Worm (Caenorhabditis elegans) whole organism, L1 larva: ENCODE results near the gene T13H5.8.

Source experiments
- C34B4.2 ChIP-seq: sonication (generic microtip); optimal IDR thresholded peaks from 2 replicates; lab custom pipeline; 2017; ENCODE audit warnings: mild to moderate bottlenecking, missing genetic modification characterization, missing compliant biosample characterization
- F16B12.6 ChIP-seq: fragments of 150-350 bp; optimal IDR thresholded peaks from 2 replicates; lab custom pipeline; 2014; ENCODE audit warnings: missing biosample characterization, missing genetic modification characterization
- blmp-1 ChIP-seq: fragments of 150-350 bp; optimal IDR thresholded peaks from 2 replicates; lab custom pipeline; 2014; ENCODE audit warnings: missing biosample characterization, missing genetic modification characterization
- ceh-63 ChIP-seq: fragments of 200-800 bp; sonication (Bioruptor generic); optimal IDR thresholded peaks from 2 replicates; lab custom pipeline; 2018; ENCODE audit warnings: mild to moderate bottlenecking, missing genetic modification characterization, missing compliant biosample characterization
- ceh-8 ChIP-seq: fragments of 200-800 bp; sonication (Bioruptor generic); optimal IDR thresholded peaks from 2 replicates; lab custom pipeline; 2018; ENCODE audit warnings: mild to moderate bottlenecking, missing genetic modification characterization, moderate library complexity, missing compliant biosample characterization
- ceh-90 ChIP-seq: sonication (generic microtip); optimal IDR thresholded peaks from 2 replicates; lab custom pipeline; 2016; ENCODE audit warnings: missing genetic modification characterization, missing compliant biosample characterization
- ces-1 ChIP-seq: fragments of 150-350 bp; optimal IDR thresholded peaks from 2 replicates; lab custom pipeline; 2014; ENCODE audit warnings: missing biosample characterization, missing genetic modification reagents, missing genetic modification characterization
- dpl-1 ChIP-seq, 3 experiments: fragments of 150-350 bp in 2 of 3; sonication (generic microtip) in 1 of 3; optimal IDR thresholded peaks; 2 replicates each; lab custom pipeline; 2014 to 2017; ENCODE audit warnings: missing biosample characterization in 3 of 3, missing genetic modification characterization in 3 of 3, missing genetic modification reagents in 3 of 3
- dsc-1 ChIP-seq: sonication (generic microtip); optimal IDR thresholded peaks from 2 replicates; lab custom pipeline; 2016; ENCODE audit warnings: mild to moderate bottlenecking, missing genetic modification characterization, missing compliant biosample characterization
- efl-1 ChIP-seq, 4 experiments: fragments of 150-350 bp; optimal IDR thresholded peaks in 3 of 4; peaks in 1 of 4; 1 replicate in 1 of 4; 2 replicates in 3 of 4; lab custom pipeline; 2014; ENCODE audit warnings: missing biosample characterization in 2 of 4, missing genetic modification characterization in 2 of 4, missing genetic modification reagents in 2 of 4
- elt-2 ChIP-seq: sonication (generic microtip); optimal IDR thresholded peaks from 2 replicates; lab custom pipeline; 2016; ENCODE audit warnings: missing genetic modification characterization, mild to moderate bottlenecking, inconsistent platforms, missing compliant biosample characterization, missing genetic modification reagents
- fkh-4 ChIP-seq: sonication (generic microtip); optimal IDR thresholded peaks from 2 replicates; lab custom pipeline; 2016; ENCODE audit warnings: missing compliant biosample characterization, missing genetic modification characterization, borderline replicate concordance
- fkh-8 ChIP-seq: sonication (generic microtip); optimal IDR thresholded peaks from 2 replicates; lab custom pipeline; 2016; ENCODE audit warnings: mild to moderate bottlenecking, missing genetic modification characterization, missing compliant biosample characterization
- grh-1 ChIP-seq: fragments of 200-800 bp; sonication (Bioruptor generic); IDR thresholded peaks from 2 replicates; pipeline ENCODE4 v1.3.6; 2022; ENCODE audit warnings: missing genetic modification reagents, missing genetic modification characterization, missing compliant biosample characterization
- hpl-2 ChIP-seq: fragments of 150-350 bp; optimal IDR thresholded peaks from 2 replicates; lab custom pipeline; 2014; ENCODE audit warnings: missing biosample characterization, missing genetic modification reagents, missing genetic modification characterization
- irx-1 ChIP-seq: sonication (generic microtip); optimal IDR thresholded peaks from 2 replicates; lab custom pipeline; 2016; ENCODE audit warnings: missing genetic modification characterization, missing compliant biosample characterization
- jun-1 ChIP-seq: fragments of 150-350 bp; optimal IDR thresholded peaks from 2 replicates; lab custom pipeline; 2014; ENCODE audit warnings: missing biosample characterization, missing genetic modification reagents, missing genetic modification characterization
- lin-35 ChIP-seq, 2 experiments: fragments of 150-350 bp; optimal IDR thresholded peaks; 2 replicates each; lab custom pipeline; 2014; ENCODE audit warnings: missing biosample characterization in 2 of 2, missing genetic modification characterization in 2 of 2, missing genetic modification reagents in 2 of 2
- mdl-1 ChIP-seq, 2 experiments: fragments of 150-350 bp; optimal IDR thresholded peaks; 2 replicates each; lab custom pipeline; 2014 to 2017; ENCODE audit warnings: missing biosample characterization in 2 of 2, missing genetic modification characterization in 2 of 2, inconsistent platforms in 1 of 2
- mef-2 ChIP-seq: fragments of 150-350 bp; optimal IDR thresholded peaks from 2 replicates; lab custom pipeline; 2014; ENCODE audit warnings: missing biosample characterization, missing genetic modification characterization
- nhr-12 ChIP-seq: sonication (generic microtip); optimal IDR thresholded peaks from 2 replicates; lab custom pipeline; 2017; ENCODE audit warnings: missing biosample characterization, missing genetic modification characterization
- nhr-19 ChIP-seq: fragments of 200-800 bp; sonication (Bioruptor generic); conservative IDR thresholded peaks from 2 replicates; pipeline ENCODE4 v1.3.6; 2022; ENCODE audit warnings: missing genetic modification characterization, missing compliant biosample characterization
- nhr-20 ChIP-seq: sonication (generic microtip); optimal IDR thresholded peaks from 2 replicates; lab custom pipeline; 2016; ENCODE audit warnings: mild to moderate bottlenecking, missing genetic modification characterization, missing compliant biosample characterization
- nhr-71 ChIP-seq: sonication (generic microtip); optimal IDR thresholded peaks from 2 replicates; lab custom pipeline; 2016; ENCODE audit warnings: mild to moderate bottlenecking, missing genetic modification characterization, moderate library complexity, missing compliant biosample characterization
- nhr-77 ChIP-seq: fragments of 150-350 bp; optimal IDR thresholded peaks from 2 replicates; lab custom pipeline; 2014; ENCODE audit warnings: missing biosample characterization, missing genetic modification characterization
- nhr-85 ChIP-seq: sonication (generic microtip); peaks from one replicate; lab custom pipeline; 2016; ENCODE audit warnings: missing genetic modification characterization, inconsistent platforms, missing compliant biosample characterization
- pag-3 ChIP-seq: sonication (generic microtip); optimal IDR thresholded peaks from 2 replicates; lab custom pipeline; 2017; ENCODE audit warnings: missing genetic modification characterization, mild to moderate bottlenecking, missing compliant biosample characterization, antibody characterized with exemption, borderline replicate concordance; ENCODE audit not compliant: insufficient read depth
- pax-3 ChIP-seq: fragments of 200-800 bp; sonication (Bioruptor generic); optimal IDR thresholded peaks from 2 replicates; lab custom pipeline; 2018; ENCODE audit warnings: mild to moderate bottlenecking, missing genetic modification characterization, moderate library complexity, missing compliant biosample characterization
- skn-1 ChIP-seq: fragments of 150-350 bp; optimal IDR thresholded peaks from 2 replicates; lab custom pipeline; 2014; ENCODE audit warnings: missing biosample characterization, missing genetic modification characterization
- sup-37 ChIP-seq: fragments of 200-800 bp; sonication (Bioruptor generic); optimal IDR thresholded peaks from 2 replicates; lab custom pipeline; 2018; ENCODE audit warnings: mild to moderate bottlenecking, missing genetic modification characterization, missing compliant biosample characterization
- tlp-1 ChIP-seq: fragments of 150-350 bp; optimal IDR thresholded peaks from 2 replicates; lab custom pipeline; 2014; ENCODE audit warnings: missing biosample characterization, missing genetic modification characterization
- unc-30 ChIP-seq: sonication (generic microtip); optimal IDR thresholded peaks from 2 replicates; lab custom pipeline; 2017; ENCODE audit warnings: missing biosample characterization, missing genetic modification characterization
- unc-86 ChIP-seq: sonication (generic microtip); optimal IDR thresholded peaks from 2 replicates; lab custom pipeline; 2016; ENCODE audit warnings: missing genetic modification characterization, missing compliant biosample characterization
- unc-98 ChIP-seq: fragments of 200-800 bp; sonication (Bioruptor generic); IDR thresholded peaks from 2 replicates; pipeline ENCODE4 v1.3.6; 2022; ENCODE audit warnings: missing genetic modification characterization, missing compliant biosample characterization
- vab-15 ChIP-seq: sonication (generic microtip); optimal IDR thresholded peaks from 2 replicates; lab custom pipeline; 2017; ENCODE audit warnings: missing genotype, mild to moderate bottlenecking, missing genetic modification characterization, missing compliant biosample characterization
- zag-1 ChIP-seq: fragments of 150-350 bp; optimal IDR thresholded peaks from 2 replicates; lab custom pipeline; 2014; ENCODE audit warnings: missing biosample characterization, missing genetic modification characterization
- zip-4 ChIP-seq: fragments of 200-800 bp; sonication (Bioruptor generic); optimal IDR thresholded peaks from 2 replicates; lab custom pipeline; 2018; ENCODE audit warnings: mild to moderate bottlenecking, missing genetic modification characterization, moderate library complexity, missing compliant biosample characterization
- ztf-11 ChIP-seq, 2 experiments: sonication (generic microtip); optimal IDR thresholded peaks; 2 replicates each; lab custom pipeline; 2016 to 2017; ENCODE audit warnings: missing genetic modification characterization in 2 of 2, missing biosample characterization in 1 of 2, missing compliant biosample characterization in 1 of 2

Gene T13H5.8

DNA sequence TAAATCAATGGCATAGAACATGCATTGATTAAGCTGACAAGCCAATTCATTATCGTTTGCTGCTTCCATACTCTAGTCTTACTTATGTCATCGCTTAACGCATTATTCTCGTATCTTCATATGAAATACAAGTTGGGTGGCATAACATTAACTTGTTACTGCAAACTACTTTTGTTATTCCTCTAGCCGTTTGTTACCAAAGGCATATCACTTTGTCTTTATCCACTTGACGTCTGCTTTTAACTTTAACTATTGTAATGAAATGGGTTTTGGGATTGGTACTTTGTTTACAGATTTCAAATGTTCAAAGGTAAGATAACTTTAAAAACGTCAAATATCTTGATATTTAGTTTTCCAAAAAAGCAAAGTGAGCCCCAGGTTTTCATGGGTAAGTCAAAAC is 17.8 kb downstream of the T13H5.8 start, which contains the start of gene W01C9.2:
W01C9.2 (plus strand) TSS at position 301 of the 400 bp plus-strand sequence.
- TF ChIP-seq mef-2 (tag; lab: Kevin White, UChicago) = no peak
- no peak for TF ChIP-seq dsc-1 (tag; lab: Kevin White, UChicago)
- no peak for TF ChIP-seq pax-3
- TF ChIP-seq unc-86 (tag; lab: Kevin White, UChicago) = no peak
- TF ChIP-seq grh-1 (GFP tag; lab: Robert Waterston, UW) = no peak
- no peak for TF ChIP-seq lin-35 (GFP tag; optimal IDR thresholded peaks at IDR 0.05; lab: Kevin White, UChicago)
- TF ChIP-seq blmp-1 (tag; lab: Kevin White, UChicago) = no peak
- no peak for TF ChIP-seq dpl-1 (GFP tag; optimal IDR thresholded peaks at IDR 0.05; lab: Kevin White, UChicago)
- TF ChIP-seq jun-1 (tag; lab: Kevin White, UChicago) = no peak
- no peak for TF ChIP-seq zag-1 (tag; lab: Kevin White, UChicago)
- TF ChIP-seq elt-2 = no peak
- TF ChIP-seq fkh-8 = no peak
- no peak for TF ChIP-seq irx-1 (tag; lab: Kevin White, UChicago)
- no peak for TF ChIP-seq unc-98 (GFP tag; lab: Robert Waterston, UW)

DNA sequence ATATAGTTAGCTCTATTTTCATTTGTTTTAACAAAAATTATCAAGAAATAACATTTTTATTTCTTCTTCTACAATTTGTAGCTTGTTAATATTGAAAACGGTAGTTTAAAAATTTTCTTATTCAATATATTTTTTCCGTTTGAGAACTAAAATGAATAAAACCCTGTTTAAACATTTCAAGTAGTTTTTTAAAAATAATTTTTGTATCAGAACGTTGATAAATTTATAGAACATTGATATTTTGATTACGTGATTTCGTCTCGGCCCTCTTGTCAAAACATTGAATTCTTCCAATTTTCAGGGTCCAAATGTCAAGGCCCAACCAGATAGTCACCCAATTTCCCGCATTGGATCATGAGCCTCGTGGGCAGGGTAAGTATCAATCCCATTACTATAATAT is 22.1 kb downstream of the T13H5.8 start, which contains the start of gene pqn-73:
pqn-73 (plus strand) TSS at position 301 of the 400 bp plus-strand sequence.
- no peak for TF ChIP-seq sup-37 (GFP tag; lab: Kevin White, UChicago)
- TF ChIP-seq fkh-8 = no peak
- no peak for TF ChIP-seq nhr-19 (GFP tag; lab: Robert Waterston, UW)
- no peak for TF ChIP-seq unc-30
- no peak for TF ChIP-seq hpl-2 (GFP tag; lab: Kevin White, UChicago)
- TF ChIP-seq F16B12.6 = no peak
- TF ChIP-seq zip-4 (GFP tag; lab: Kevin White, UChicago) = no peak
- no peak for TF ChIP-seq nhr-85 (tag; lab: Kevin White, UChicago)
- no peak for TF ChIP-seq dsc-1 (tag; lab: Kevin White, UChicago)
- no peak for TF ChIP-seq mef-2 (tag; lab: Kevin White, UChicago)
- no peak for TF ChIP-seq skn-1
- TF ChIP-seq ceh-8 = no peak
- TF ChIP-seq nhr-77 = no peak
- no peak for TF ChIP-seq ceh-90 (tag; lab: Kevin White, UChicago)
- no peak for TF ChIP-seq nhr-71
- TF ChIP-seq tlp-1 (tag; lab: Kevin White, UChicago) = no peak
- TF ChIP-seq efl-1 (optimal IDR thresholded peaks at IDR 0.05; lab: Kevin White, UChicago) = no peak
- no peak for TF ChIP-seq efl-1 (GFP tag; optimal IDR thresholded peaks at IDR 0.05 in 1 of 2; lab: Kevin White, UChicago)
- TF ChIP-seq ztf-11 (tag; optimal IDR thresholded peaks at IDR 0.05; lab: Kevin White, UChicago) = no peak
- no peak for TF ChIP-seq ceh-63 (GFP tag; lab: Kevin White, UChicago)
- TF ChIP-seq pag-3 (tag; lab: Kevin White, UChicago) = no peak

- TF ChIP-seq ceh-90 (tag; lab: Kevin White, UChicago) (no peak), nhr-20 (tag; lab: Kevin White, UChicago) (no peak), fkh-4 (tag; lab: Kevin White, UChicago) (no peak), vab-15 (tag; lab: Kevin White, UChicago) (no peak), ces-1 (GFP tag; lab: Kevin White, UChicago) (no peak), elt-2 (no peak), mdl-1 (tag; optimal IDR thresholded peaks at IDR 0.05; lab: Kevin White, UChicago) (no peak), C34B4.2 (tag; lab: Kevin White, UChicago) (no peak), pag-3 (tag; lab: Kevin White, UChicago) (no peak), nhr-12 (no peak)
These were observed 27.0 kb downstream of the T13H5.8 start, which contains the start of gene decr-1.2 for ce11 chrII:8545315-8545714. decr-1.2 (plus strand) TSS chrII:8545615.
